Fruit fly (Drosophila melanogaster) whole organism, embryonic: ENCODE data around the gene Dpm1.
A peak's percentile ranks its signal among the peaks of the same experiment; 100 is the strongest.

ENCODE experiments used
- Abd-B ChIP-seq: fragments of 200-800 bp; sonication (Bioruptor generic); optimal IDR thresholded peaks from 2 replicates; lab custom pipeline; 2018; ENCODE audit warnings: missing biosample characterization, mild to moderate bottlenecking, missing genetic modification characterization, moderate library complexity
- BEAF-32 ChIP-seq: fragments of 200-800 bp; sonication (Bioruptor generic); optimal IDR thresholded peaks from 3 replicates; lab custom pipeline; 2017; ENCODE audit warnings: missing biosample characterization, missing genetic modification characterization, mild to moderate bottlenecking, moderate library complexity, missing genetic modification reagents
- CG10267 ChIP-seq: fragments of 200-800 bp; sonication (Bioruptor generic); optimal IDR thresholded peaks from 2 replicates; lab custom pipeline; 2018; ENCODE audit warnings: missing biosample characterization, mild to moderate bottlenecking, missing genetic modification characterization, moderate library complexity
- CG11085 ChIP-seq: fragments of 200-800 bp; sonication (Bioruptor generic); IDR thresholded peaks from 2 replicates; pipeline ENCODE4 v1.3.6; 2022; ENCODE audit warnings: missing biosample characterization, missing genetic modification characterization
- CG13123 ChIP-seq: fragments of 200-800 bp; sonication (Bioruptor generic); optimal IDR thresholded peaks from 2 replicates; lab custom pipeline; 2016; ENCODE audit warnings: missing biosample characterization, missing genetic modification characterization
- CG13424 ChIP-seq: fragments of 200-800 bp; sonication (Bioruptor generic); optimal IDR thresholded peaks from 2 replicates; lab custom pipeline; 2019; ENCODE audit warnings: missing biosample characterization, mild to moderate bottlenecking, missing genetic modification characterization, moderate library complexity
- CG13894 ChIP-seq: fragments of 200-800 bp; sonication (Bioruptor generic); optimal IDR thresholded peaks from 3 replicates; lab custom pipeline; 2018; ENCODE audit warnings: missing biosample characterization, mild to moderate bottlenecking, missing genetic modification characterization, moderate library complexity
- CG14860 ChIP-seq: fragments of 200-800 bp; sonication (Bioruptor generic); IDR thresholded peaks from 3 replicates; pipeline ENCODE4 v1.3.6; 2022; ENCODE audit warnings: missing biosample characterization, missing genetic modification characterization; ENCODE audit not compliant: partially characterized antibody
- CG14965 ChIP-seq: fragments of 200-800 bp; sonication (Bioruptor generic); optimal IDR thresholded peaks from 2 replicates; lab custom pipeline; 2016; ENCODE audit warnings: missing biosample characterization, missing genetic modification characterization, borderline replicate concordance
- CG17385 ChIP-seq: fragments of 200-800 bp; sonication (Bioruptor generic); optimal IDR thresholded peaks from 3 replicates; lab custom pipeline; 2018; ENCODE audit warnings: missing biosample characterization, mild to moderate bottlenecking, missing genetic modification characterization
- CG18011 ChIP-seq: fragments of 200-800 bp; sonication (Bioruptor generic); optimal IDR thresholded peaks from 2 replicates; lab custom pipeline; 2017; ENCODE audit warnings: missing biosample characterization, missing genetic modification characterization, mild to moderate bottlenecking, moderate library complexity, missing genotype
- CG2712 ChIP-seq: fragments of 200-800 bp; optimal IDR thresholded peaks from 3 replicates; lab custom pipeline; 2019; ENCODE audit warnings: missing biosample characterization, mild to moderate bottlenecking, missing genetic modification characterization, moderate library complexity
- CG2889 ChIP-seq: fragments of 200-800 bp; sonication (Bioruptor generic); IDR thresholded peaks from 3 replicates; pipeline ENCODE4 v1.3.6; 2022; ENCODE audit warnings: missing biosample characterization, missing genetic modification characterization
- CG3995 ChIP-seq: fragments of 200-800 bp; sonication (Bioruptor generic); optimal IDR thresholded peaks from 3 replicates; lab custom pipeline; 2016; ENCODE audit warnings: missing biosample characterization, missing genetic modification characterization
- CG4730 ChIP-seq: fragments of 200-800 bp; sonication (Bioruptor generic); IDR thresholded peaks from 2 replicates; pipeline ENCODE4 v1.3.6; 2022; ENCODE audit warnings: missing biosample characterization, missing genetic modification characterization
- CG4854 ChIP-seq: fragments of 200-800 bp; sonication (Bioruptor generic); optimal IDR thresholded peaks from 2 replicates; lab custom pipeline; 2016; ENCODE audit warnings: missing biosample characterization, missing genetic modification characterization, inconsistent platforms
- CG6791 ChIP-seq: fragments of 200-800 bp; sonication (Bioruptor generic); IDR thresholded peaks from 3 replicates; pipeline ENCODE4 v1.3.6; 2022; ENCODE audit warnings: missing biosample characterization, missing genetic modification characterization; ENCODE audit not compliant: partially characterized antibody
- CG7928 ChIP-seq: fragments of 200-800 bp; sonication (Bioruptor generic); optimal IDR thresholded peaks from 2 replicates; lab custom pipeline; 2017; ENCODE audit warnings: missing biosample characterization, mild to moderate bottlenecking, missing genetic modification characterization
- CTCF ChIP-seq: fragments of 200-800 bp; sonication (Bioruptor generic); optimal IDR thresholded peaks from 2 replicates; lab custom pipeline; 2017; ENCODE audit warnings: missing biosample characterization, mild to moderate bottlenecking, missing genetic modification characterization, moderate library complexity
- Chrac-16 ChIP-seq: fragments of 200-800 bp; sonication (Bioruptor generic); optimal IDR thresholded peaks from 3 replicates; lab custom pipeline; 2016; ENCODE audit warnings: missing biosample characterization, missing genetic modification characterization
- HmgZ ChIP-seq: fragments of 200-800 bp; sonication (Bioruptor generic); optimal IDR thresholded peaks from 2 replicates; lab custom pipeline; 2018; ENCODE audit warnings: missing biosample characterization, mild to moderate bottlenecking, missing genetic modification characterization
- Hr3 ChIP-seq: fragments of 200-800 bp; sonication (Bioruptor generic); optimal IDR thresholded peaks from 3 replicates; lab custom pipeline; 2016; ENCODE audit warnings: missing biosample characterization, missing genetic modification characterization
- Hr39 ChIP-seq: fragments of >200 bp; optimal IDR thresholded peaks from 2 replicates; lab custom pipeline; 2017
- Opbp ChIP-seq: fragments of 200-800 bp; sonication (Bioruptor generic); IDR thresholded peaks from 3 replicates; pipeline ENCODE4 v1.3.6; 2022; ENCODE audit warnings: missing biosample characterization, missing genetic modification characterization; ENCODE audit not compliant: partially characterized antibody
- Pdp1 ChIP-seq, 2 experiments: fragments of 200-800 bp; sonication (Bioruptor generic); optimal IDR thresholded peaks; 3 replicates each; lab custom pipeline; 2016; ENCODE audit warnings: missing biosample characterization in 2 of 2, missing genetic modification characterization in 2 of 2, mild to moderate bottlenecking in 1 of 2, moderate library complexity in 1 of 2
- Side ChIP-seq: fragments of 200-800 bp; sonication (Bioruptor generic); optimal IDR thresholded peaks from 2 replicates; lab custom pipeline; 2016; ENCODE audit warnings: missing biosample characterization, missing genetic modification characterization
- Vsx1 ChIP-seq: fragments of 200-800 bp; sonication (Bioruptor generic); optimal IDR thresholded peaks from 2 replicates; lab custom pipeline; 2017; ENCODE audit warnings: missing biosample characterization, mild to moderate bottlenecking, missing genetic modification characterization, missing genetic modification reagents
- amos ChIP-seq: fragments of 200-800 bp; sonication (Bioruptor generic); IDR thresholded peaks from 2 replicates; pipeline ENCODE4 v1.3.6; 2022; ENCODE audit warnings: missing biosample characterization, missing genetic modification characterization; ENCODE audit not compliant: partially characterized antibody
- bbx ChIP-seq: fragments of 200-800 bp; sonication (Bioruptor generic); IDR thresholded peaks from 2 replicates; pipeline ENCODE4 v1.3.6; 2022; ENCODE audit warnings: missing biosample characterization, missing genetic modification characterization; ENCODE audit not compliant: partially characterized antibody
- bsh ChIP-seq, 2 experiments: fragments of 200-800 bp; sonication (Bioruptor generic); optimal IDR thresholded peaks; 2 replicates each; lab custom pipeline; 2017 to 2018; ENCODE audit warnings: mild to moderate bottlenecking in 2 of 2, missing biosample characterization in 2 of 2, missing genetic modification characterization in 2 of 2, moderate library complexity in 1 of 2
- fd102C ChIP-seq: fragments of 200-800 bp; sonication (Bioruptor generic); optimal IDR thresholded peaks from 2 replicates; lab custom pipeline; 2018; ENCODE audit warnings: missing biosample characterization, mild to moderate bottlenecking, missing genetic modification characterization, moderate library complexity
- gfzf ChIP-seq: fragments of 200-800 bp; sonication (Bioruptor generic); optimal IDR thresholded peaks from 2 replicates; lab custom pipeline; 2016; ENCODE audit warnings: missing biosample characterization, mild to moderate bottlenecking, missing genetic modification characterization, moderate library complexity
- gsb-n ChIP-seq: fragments of 200-800 bp; sonication (Bioruptor generic); optimal IDR thresholded peaks from 3 replicates; lab custom pipeline; 2018; ENCODE audit warnings: missing biosample characterization, mild to moderate bottlenecking, missing genetic modification characterization
- hbn ChIP-seq: fragments of 200-800 bp; sonication (Bioruptor generic); IDR thresholded peaks from 2 replicates; pipeline ENCODE4 v1.3.6; 2022; ENCODE audit warnings: missing biosample characterization, missing genetic modification characterization; ENCODE audit not compliant: partially characterized antibody
- hkb ChIP-seq, 2 experiments: fragments of 200-800 bp in 1 of 2; fragments of >200 bp in 1 of 2; sonication (Bioruptor generic) in 1 of 2; IDR thresholded peaks in 1 of 2; optimal IDR thresholded peaks in 1 of 2; 2 replicates each; pipeline versions ENCODE4 v1.3.6 to Lab custom; 2017 to 2022; ENCODE audit warnings: missing biosample characterization in 1 of 2, missing genetic modification characterization in 1 of 2
- hth ChIP-seq: fragments of >200 bp; optimal IDR thresholded peaks from 2 replicates; lab custom pipeline; 2017; ENCODE audit warnings: inconsistent platforms
- insv ChIP-seq, 2 experiments: fragments of 200-800 bp; sonication (Bioruptor generic); optimal IDR thresholded peaks; 3 replicates each; lab custom pipeline; 2016 to 2018; ENCODE audit warnings: missing biosample characterization in 2 of 2, missing genetic modification characterization in 2 of 2
- inv ChIP-seq: fragments of 200-800 bp; sonication (Bioruptor generic); IDR thresholded peaks from 2 replicates; pipeline ENCODE4 v1.3.6; 2022; ENCODE audit warnings: missing biosample characterization, missing genetic modification characterization; ENCODE audit not compliant: partially characterized antibody
- jigr1 ChIP-seq: fragments of 200-800 bp; sonication (Bioruptor generic); IDR thresholded peaks from 3 replicates; pipeline ENCODE4 v1.3.6; 2022; ENCODE audit warnings: missing biosample characterization, missing genetic modification characterization
- luna ChIP-seq: fragments of 200-800 bp; sonication (Bioruptor generic); optimal IDR thresholded peaks from 2 replicates; lab custom pipeline; 2016; ENCODE audit warnings: missing biosample characterization, missing genetic modification characterization
- pho ChIP-seq: fragments of 200-800 bp; sonication (Bioruptor generic); optimal IDR thresholded peaks from 2 replicates; lab custom pipeline; 2016; ENCODE audit warnings: missing biosample characterization, missing genetic modification characterization
- rib ChIP-seq: fragments of 200-800 bp; sonication (Bioruptor generic); IDR thresholded peaks from 2 replicates; pipeline ENCODE4 v1.3.6; 2022; ENCODE audit warnings: missing biosample characterization, missing genetic modification characterization
- stc ChIP-seq: fragments of 200-800 bp; sonication (Bioruptor generic); IDR thresholded peaks from 2 replicates; pipeline ENCODE4 v1.3.6; 2022; ENCODE audit warnings: missing biosample characterization, missing genetic modification characterization
- trem ChIP-seq: fragments of 200-800 bp; optimal IDR thresholded peaks from 3 replicates; lab custom pipeline; 2019; ENCODE audit warnings: missing biosample characterization, mild to moderate bottlenecking, missing genetic modification characterization, moderate library complexity
- vnd ChIP-seq: fragments of 200-800 bp; sonication (Bioruptor generic); IDR thresholded peaks from 3 replicates; pipeline ENCODE4 v1.3.6; 2022; ENCODE audit warnings: missing biosample characterization, missing genetic modification characterization; ENCODE audit not compliant: partially characterized antibody
- vvl ChIP-seq: fragments of 200-800 bp; sonication (Bioruptor generic); IDR thresholded peaks from 2 replicates; pipeline ENCODE4 v1.3.6; 2022; ENCODE audit warnings: missing biosample characterization, missing genetic modification characterization

Gene Dpm1

dm6 chr2L:19492934-19493686, 33.1 kb downstream of the Dpm1 start, which contains the start of the genes swm and Ctu2 (continued):
- no peak for TF ChIP-seq hkb (optimal IDR thresholded peaks at IDR 0.05; lab: Kevin White, UChicago)
- TF ChIP-seq hkb (GFP tag; IDR thresholded peaks at IDR 0.05; lab: Robert Waterston, UW): peak; percentile 55; the same call in 1 of the 2 replicates

DNA sequence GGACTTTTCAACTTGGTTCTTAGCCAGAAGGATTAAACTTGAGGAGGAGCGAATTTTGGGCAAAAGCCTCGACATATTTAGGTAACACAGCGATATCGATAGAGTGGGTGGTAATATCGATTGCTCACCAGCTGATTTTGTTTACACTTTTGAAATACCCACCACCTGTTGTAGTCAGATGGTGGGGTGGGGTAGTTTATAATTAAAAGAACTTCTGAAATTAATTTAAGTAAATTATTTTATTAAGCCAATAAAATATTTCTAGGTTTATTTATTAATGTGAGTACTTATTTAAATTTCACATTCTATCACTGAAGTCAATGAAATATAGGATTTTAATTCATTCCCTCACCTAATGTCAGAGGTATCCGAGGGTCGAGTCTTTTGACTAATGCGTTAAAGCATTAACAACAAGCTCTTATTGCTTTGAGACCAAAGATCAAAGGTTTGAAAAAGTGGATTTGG, 36.1 kb downstream of the Dpm1 start, which contains the start of the genes CG10194 and CG18094:
CG10194 (minus strand) TSS at position 108 of the 465 bp plus-strand sequence.
CG18094 (plus strand) TSS at position 266 of the 465 bp plus-strand sequence.
- TF ChIP-seq CG3995: no peak
- peak; percentile 17 for TF ChIP-seq trem
- peak; percentile 2 to 81 for TF ChIP-seq Pdp1 (GFP tag; optimal IDR thresholded peaks at IDR 0.05; lab: Kevin White, UChicago)
- no peak for TF ChIP-seq Vsx1 (GFP tag; lab: Kevin White, UChicago)
- TF ChIP-seq CG14860 (GFP tag; lab: Robert Waterston, UW): peak; percentile 47; the same call in 1 of the 3 replicates
- no peak for TF ChIP-seq CG13123 (GFP tag; lab: Kevin White, UChicago)
- TF ChIP-seq CTCF (GFP tag; lab: Kevin White, UChicago): no peak
- TF ChIP-seq HmgZ (tag; lab: Kevin White, UChicago): peak; percentile 43
- TF ChIP-seq vvl: no peak
- TF ChIP-seq Hr39 (lab: Kevin White, UChicago): no peak
- TF ChIP-seq CG4854 (GFP tag; lab: Kevin White, UChicago): no peak
- peak; percentile 65 for TF ChIP-seq CG2712 (tag; lab: Kevin White, UChicago)
- TF ChIP-seq CG13894 (tag; lab: Kevin White, UChicago): no peak
- no peak for TF ChIP-seq CG7928 (GFP tag; lab: Kevin White, UChicago)
- TF ChIP-seq hth (lab: Kevin White, UChicago): no peak
- peak; percentile 29 for TF ChIP-seq CG13424
- TF ChIP-seq pho: no peak
- TF ChIP-seq CG10267 (tag; lab: Kevin White, UChicago): peak; percentile 32
- TF ChIP-seq Chrac-16 (GFP tag; lab: Kevin White, UChicago): peak; percentile 36
- TF ChIP-seq gfzf (GFP tag; lab: Kevin White, UChicago): no peak
- peak; percentile 34 for TF ChIP-seq inv (GFP tag; lab: Robert Waterston, UW)
- TF ChIP-seq Side (GFP tag; lab: Kevin White, UChicago): no peak
- peak; percentile 69; the same call in 1 of the 2 replicates for TF ChIP-seq amos (GFP tag; lab: Robert Waterston, UW)
- TF ChIP-seq rib (GFP tag; lab: Robert Waterston, UW): no peak
- peak; percentile 40 for TF ChIP-seq CG17385 (GFP tag; lab: Kevin White, UChicago)
- TF ChIP-seq BEAF-32 (GFP tag; lab: Kevin White, UChicago): peak; percentile 66
- TF ChIP-seq hbn: peak; percentile 52; the same call in 1 of the 2 replicates
- no peak for TF ChIP-seq CG4730 (GFP tag; lab: Robert Waterston, UW)
- TF ChIP-seq fd102C (GFP tag; lab: Kevin White, UChicago): no peak
- TF ChIP-seq CG11085: no peak
- TF ChIP-seq Abd-B (GFP tag; lab: Kevin White, UChicago): peak; percentile 18
- TF ChIP-seq bbx (GFP tag; lab: Robert Waterston, UW): peak; percentile 82
- no peak for TF ChIP-seq insv (GFP tag; optimal IDR thresholded peaks at IDR 0.05; lab: Kevin White, UChicago)
- no peak for TF ChIP-seq CG14965
- 0 out of 3 replicates have a peak, but pooled peaks have one; percentile 13 for TF ChIP-seq vnd (GFP tag; lab: Robert Waterston, UW)
- no peak for TF ChIP-seq gsb-n (tag; lab: Kevin White, UChicago)
- TF ChIP-seq Opbp (GFP tag; lab: Robert Waterston, UW): no peak
- peak; percentile 64; the same call in 2 of the 3 replicates for TF ChIP-seq CG6791
- peak; percentile 34; the same call in 1 of the 2 replicates for TF ChIP-seq stc (GFP tag; lab: Robert Waterston, UW)
- no peak for TF ChIP-seq CG2889 (GFP tag; lab: Robert Waterston, UW)
- TF ChIP-seq bsh (GFP tag; optimal IDR thresholded peaks at IDR 0.05; lab: Kevin White, UChicago): peak in 1 of 2 experiments; percentile 43
- peak; percentile 57 for TF ChIP-seq Hr3 (GFP tag; lab: Kevin White, UChicago)
- TF ChIP-seq CG18011 (GFP tag; lab: Kevin White, UChicago): peak; percentile 71
- no peak for TF ChIP-seq luna (GFP tag; lab: Kevin White, UChicago)
- no peak for TF ChIP-seq jigr1 (GFP tag; lab: Robert Waterston, UW)
